Fruit fly (Drosophila melanogaster): ENCODE data around the gene CG31415.
A peak's percentile ranks its signal among the peaks of the same experiment; 100 is the strongest.

The CG31415 gene

dm6 chr3R:9771519-9771972 lies 28.2 kb downstream of the CG31415 start, which contains the start of gene CG9471 (continued):
- TF ChIP-seq cato (GFP tag; optimal IDR thresholded peaks at IDR 0.05; ENCODE audit: borderline replicate concordance) (peak; percentile 83), gce (GFP tag; IDR thresholded peaks at IDR 0.05) (peak; percentile 80; the same call in 2 of the 3 replicates), MBD-R2 (GFP tag; IDR thresholded peaks at IDR 0.05) (peak; percentile 79), BEAF-32 (GFP tag; optimal IDR thresholded peaks at IDR 0.05) (peak; percentile 37), Mrtf (GFP tag; IDR thresholded peaks at IDR 0.05) (peak; percentile 85), HLH3B (GFP tag; IDR thresholded peaks at IDR 0.05) (peak; percentile 94), CG17802 (tag; optimal IDR thresholded peaks at IDR 0.05) (peak; percentile 50), ftz-f1 (GFP tag; optimal IDR thresholded peaks at IDR 0.05) (peak; percentile 29), toy (GFP tag; IDR thresholded peaks at IDR 0.05) (peak; percentile 76; the same call in 1 of the 2 replicates), gro (GFP tag; optimal IDR thresholded peaks at IDR 0.05) (peak; percentile 89), CG14441 (GFP tag; IDR thresholded peaks at IDR 0.05) (peak; percentile 91), gsb (GFP tag; IDR thresholded peaks at IDR 0.05) (peak; percentile 80), CG34422 (GFP tag; IDR thresholded peaks at IDR 0.05) (peak; percentile 93), CG9797 (GFP tag; optimal IDR thresholded peaks at IDR 0.05) (no peak), CG8290 (GFP tag; optimal IDR thresholded peaks at IDR 0.05) (peak; percentile 81), CG8290 (tag; optimal IDR thresholded peaks at IDR 0.05) (peak in 1 of 2 experiments; percentile 79), gcm (GFP tag; optimal IDR thresholded peaks at IDR 0.05) (peak; percentile 94), NK7.1 (GFP tag; optimal IDR thresholded peaks at IDR 0.05) (peak; percentile 85), CG2129 (GFP tag; IDR thresholded peaks at IDR 0.05; ENCODE audit: partially characterized antibody) (no peak), Chrac-16 (GFP tag; optimal IDR thresholded peaks at IDR 0.05) (peak; percentile 92), z (GFP tag; IDR thresholded peaks at IDR 0.05) (peak; percentile 32; the same call in 2 of the 3 replicates), psq (GFP tag; optimal IDR thresholded peaks at IDR 0.05) (peak; percentile 57), otp (GFP tag; IDR thresholded peaks at IDR 0.05) (peak; percentile 85; the same call in 2 of the 3 replicates), onecut (GFP tag; IDR thresholded peaks at IDR 0.05) (peak; percentile 80), amos (GFP tag; IDR thresholded peaks at IDR 0.05; ENCODE audit: partially characterized antibody) (no peak), tap (tag; optimal IDR thresholded peaks at IDR 0.05) (peak; percentile 92), CG5245 (GFP tag; optimal IDR thresholded peaks at IDR 0.05) (peak; percentile 77), sim (GFP tag; IDR thresholded peaks at IDR 0.05) (peak; percentile 73), Opbp (GFP tag; IDR thresholded peaks at IDR 0.05; ENCODE audit: partially characterized antibody) (no peak), Nf-YA (GFP tag; IDR thresholded peaks at IDR 0.05) (peak; percentile 88), CG10267 (tag; optimal IDR thresholded peaks at IDR 0.05) (peak; percentile 89), salm (tag; optimal IDR thresholded peaks at IDR 0.05) (peak; percentile 87), Hand (GFP tag; optimal IDR thresholded peaks at IDR 0.05) (peak; percentile 93), Dbx (GFP tag; IDR thresholded peaks at IDR 0.05) (peak; percentile 91), Gug (GFP tag; IDR thresholded peaks at IDR 0.05) (peak; percentile 89), Rx (GFP tag; IDR thresholded peaks at IDR 0.05) (peak; percentile 90), ems (GFP tag; optimal IDR thresholded peaks at IDR 0.05) (peak; percentile 85), CG3065 (GFP tag; optimal IDR thresholded peaks at IDR 0.05) (peak; percentile 60), NFAT (GFP tag; IDR thresholded peaks at IDR 0.05) (peak; percentile 72), CG13296 (GFP tag; optimal IDR thresholded peaks at IDR 0.05) (peak; percentile 91), Lpt (GFP tag; optimal IDR thresholded peaks at IDR 0.05) (no peak), CG4854 (GFP tag; optimal IDR thresholded peaks at IDR 0.05) (peak; percentile 88), bcd (GFP tag; optimal IDR thresholded peaks at IDR 0.05) (peak; percentile 87), CG8944 (GFP tag; optimal IDR thresholded peaks at IDR 0.05) (peak; percentile 88), Myb (GFP tag; optimal IDR thresholded peaks at IDR 0.05) (peak; percentile 74), pzg (GFP tag; optimal IDR thresholded peaks at IDR 0.05) (peak; percentile 54), slp2 (GFP tag; optimal IDR thresholded peaks at IDR 0.05) (peak; percentile 89), Lim3 (GFP tag; IDR thresholded peaks at IDR 0.05) (peak; percentile 65; the same call in 1 of the 2 replicates), wek (GFP tag; optimal IDR thresholded peaks at IDR 0.05) (peak; percentile 73), NfI (GFP tag; optimal IDR thresholded peaks at IDR 0.05) (peak; percentile 91), B-H1 (GFP tag; IDR thresholded peaks at IDR 0.05) (peak; percentile 90), Sox102F (GFP tag; optimal IDR thresholded peaks at IDR 0.05) (peak; percentile 93)
